Fruit fly (Drosophila melanogaster) whole organism, embryonic: ENCODE results near the gene Nse4.

Source experiments
- CG1024 ChIP-seq: fragments of 200-800 bp; sonication (Bioruptor generic); IDR thresholded peaks from 2 replicates; pipeline ENCODE4 v1.3.6; 2022; ENCODE audit warnings: missing biosample characterization, missing genetic modification characterization
- CG11696 ChIP-seq: fragments of 200-800 bp; sonication (Bioruptor generic); IDR thresholded peaks from 2 replicates; pipeline ENCODE4 v1.3.6; 2022; ENCODE audit warnings: missing biosample characterization, missing genetic modification characterization
- CG1233 ChIP-seq: fragments of 200-800 bp; sonication (Bioruptor generic); optimal IDR thresholded peaks from 4 replicates; lab custom pipeline; 2018; ENCODE audit warnings: missing biosample characterization, mild to moderate bottlenecking, missing genetic modification characterization
- CG14050 ChIP-seq: fragments of 200-800 bp; sonication (Bioruptor generic); IDR thresholded peaks from 3 replicates; pipeline ENCODE4 v1.3.6; 2022; ENCODE audit warnings: missing biosample characterization, missing genetic modification characterization
- CG14441 ChIP-seq: fragments of 200-800 bp; sonication (Bioruptor generic); IDR thresholded peaks from 2 replicates; pipeline ENCODE4 v1.3.6; 2022; ENCODE audit warnings: missing biosample characterization, missing genetic modification characterization
- CG14965 ChIP-seq: fragments of 200-800 bp; sonication (Bioruptor generic); optimal IDR thresholded peaks from 2 replicates; lab custom pipeline; 2016; ENCODE audit warnings: missing biosample characterization, missing genetic modification characterization, borderline replicate concordance
- CG1602 ChIP-seq: fragments of 200-800 bp; sonication (Bioruptor generic); optimal IDR thresholded peaks from 3 replicates; lab custom pipeline; 2016; ENCODE audit warnings: missing biosample characterization, missing genetic modification characterization
- CG17385 ChIP-seq: fragments of 200-800 bp; sonication (Bioruptor generic); optimal IDR thresholded peaks from 3 replicates; lab custom pipeline; 2018; ENCODE audit warnings: missing biosample characterization, mild to moderate bottlenecking, missing genetic modification characterization
- CG17802 ChIP-seq: fragments of 200-800 bp; sonication (Bioruptor generic); optimal IDR thresholded peaks from 2 replicates; lab custom pipeline; 2018; ENCODE audit warnings: missing biosample characterization, mild to moderate bottlenecking, missing genetic modification characterization, moderate library complexity
- CG18262 ChIP-seq: fragments of 200-800 bp; optimal IDR thresholded peaks from 3 replicates; lab custom pipeline; 2019; ENCODE audit warnings: missing biosample characterization, mild to moderate bottlenecking, missing genetic modification characterization, moderate library complexity
- CG2875 ChIP-seq: fragments of 200-800 bp; sonication (Bioruptor generic); optimal IDR thresholded peaks from 2 replicates; lab custom pipeline; 2017; ENCODE audit warnings: missing biosample characterization, mild to moderate bottlenecking, missing genetic modification characterization, missing genetic modification reagents
- CG30403 ChIP-seq: fragments of 200-800 bp; sonication (Bioruptor generic); optimal IDR thresholded peaks from 3 replicates; lab custom pipeline; 2016; ENCODE audit warnings: missing biosample characterization, missing genetic modification characterization
- CG4820 ChIP-seq: fragments of 200-800 bp; sonication (Bioruptor generic); optimal IDR thresholded peaks from 3 replicates; lab custom pipeline; 2016; ENCODE audit warnings: missing biosample characterization, missing genetic modification characterization
- CG4854 ChIP-seq: fragments of 200-800 bp; sonication (Bioruptor generic); optimal IDR thresholded peaks from 2 replicates; lab custom pipeline; 2016; ENCODE audit warnings: missing biosample characterization, missing genetic modification characterization, inconsistent platforms
- CG6854 ChIP-seq: fragments of 200-800 bp; sonication (Bioruptor generic); optimal IDR thresholded peaks from 3 replicates; lab custom pipeline; 2017; ENCODE audit warnings: missing biosample characterization, mild to moderate bottlenecking, missing genetic modification characterization
- Dfd ChIP-seq, 2 experiments: fragments of >200 bp; optimal IDR thresholded peaks; 2 replicates each; lab custom pipeline; 2017; ENCODE audit warnings: missing biosample characterization in 2 of 2, missing genetic modification characterization in 2 of 2
- E2f1 ChIP-seq: fragments of 200-800 bp; sonication (Bioruptor generic); IDR thresholded peaks from 2 replicates; pipeline ENCODE4 v1.3.6; 2022; ENCODE audit warnings: missing biosample characterization, missing genetic modification characterization
- Ets97D ChIP-seq: fragments of 200-800 bp; sonication (Bioruptor generic); optimal IDR thresholded peaks from 3 replicates; lab custom pipeline; 2016; ENCODE audit warnings: missing biosample characterization, missing genetic modification characterization
- HmgD ChIP-seq: fragments of 200-800 bp; sonication (Bioruptor generic); optimal IDR thresholded peaks from 3 replicates; lab custom pipeline; 2016; ENCODE audit warnings: missing biosample characterization, missing genetic modification characterization
- MBD-R2 ChIP-seq: fragments of 200-800 bp; sonication (Bioruptor generic); IDR thresholded peaks from 2 replicates; pipeline ENCODE4 v1.3.6; 2022; ENCODE audit warnings: missing biosample characterization, missing genetic modification characterization
- Med ChIP-seq: fragments of 200-800 bp; sonication (Bioruptor generic); peaks from one replicate; lab custom pipeline; 2016; ENCODE audit warnings: missing biosample characterization, missing genetic modification characterization, mild to moderate bottlenecking, inconsistent platforms, moderate library complexity
- NC2β ChIP-seq: fragments of 200-800 bp; sonication (Bioruptor generic); optimal IDR thresholded peaks from 2 replicates; lab custom pipeline; 2016; ENCODE audit warnings: missing biosample characterization, missing genetic modification characterization
- Opbp ChIP-seq: fragments of 200-800 bp; sonication (Bioruptor generic); IDR thresholded peaks from 3 replicates; pipeline ENCODE4 v1.3.6; 2022; ENCODE audit warnings: missing biosample characterization, missing genetic modification characterization; ENCODE audit not compliant: partially characterized antibody
- PHDP ChIP-seq: fragments of 200-800 bp; sonication (Bioruptor generic); optimal IDR thresholded peaks from 3 replicates; lab custom pipeline; 2018; ENCODE audit warnings: missing biosample characterization, mild to moderate bottlenecking, missing genetic modification characterization, moderate library complexity
- Sox102F ChIP-seq: fragments of 200-800 bp; sonication (Bioruptor generic); optimal IDR thresholded peaks from 2 replicates; lab custom pipeline; 2018; ENCODE audit warnings: missing biosample characterization, mild to moderate bottlenecking, missing genetic modification characterization, moderate library complexity
- Spps ChIP-seq: fragments of 200-800 bp; sonication (Bioruptor generic); optimal IDR thresholded peaks from 2 replicates; lab custom pipeline; 2018; ENCODE audit warnings: missing biosample characterization, mild to moderate bottlenecking, missing genetic modification characterization
- YL-1 ChIP-seq: fragments of 200-800 bp; sonication (Bioruptor generic); optimal IDR thresholded peaks from 3 replicates; lab custom pipeline; 2017; ENCODE audit warnings: missing biosample characterization, mild to moderate bottlenecking, missing genetic modification characterization
- abd-A ChIP-seq: fragments of 200-800 bp; sonication (Bioruptor generic); optimal IDR thresholded peaks from 3 replicates; lab custom pipeline; 2019; ENCODE audit warnings: missing biosample characterization, mild to moderate bottlenecking, missing genetic modification characterization, moderate library complexity
- ac ChIP-seq: fragments of 200-800 bp; sonication (Bioruptor generic); optimal IDR thresholded peaks from 3 replicates; lab custom pipeline; 2017; ENCODE audit warnings: missing biosample characterization, mild to moderate bottlenecking, missing genetic modification characterization
- cas ChIP-seq: fragments of 200-800 bp; sonication (Bioruptor generic); IDR thresholded peaks from 2 replicates; pipeline ENCODE4 v1.3.6; 2022; ENCODE audit warnings: missing biosample characterization, missing genetic modification characterization
- dan ChIP-seq: fragments of 200-800 bp; sonication (Bioruptor generic); IDR thresholded peaks from 2 replicates; pipeline ENCODE4 v1.3.6; 2022; ENCODE audit warnings: missing biosample characterization, missing genetic modification characterization
- emc ChIP-seq: fragments of 200-800 bp; sonication (Bioruptor generic); optimal IDR thresholded peaks from 2 replicates; lab custom pipeline; 2016; ENCODE audit warnings: missing biosample characterization, missing genetic modification characterization
- ewg ChIP-seq: fragments of 200-800 bp; sonication (Bioruptor generic); optimal IDR thresholded peaks from 3 replicates; lab custom pipeline; 2017; ENCODE audit warnings: mild to moderate bottlenecking, missing biosample characterization, missing genetic modification reagents, missing genetic modification characterization
- fd64A ChIP-seq: fragments of 200-800 bp; sonication (Bioruptor generic); optimal IDR thresholded peaks from 3 replicates; lab custom pipeline; 2018; ENCODE audit warnings: missing biosample characterization, mild to moderate bottlenecking, missing genetic modification characterization
- jigr1 ChIP-seq: fragments of 200-800 bp; sonication (Bioruptor generic); IDR thresholded peaks from 3 replicates; pipeline ENCODE4 v1.3.6; 2022; ENCODE audit warnings: missing biosample characterization, missing genetic modification characterization
- jing ChIP-seq: fragments of 200-800 bp; sonication (Bioruptor generic); optimal IDR thresholded peaks from 2 replicates; lab custom pipeline; 2018; ENCODE audit warnings: missing biosample characterization, mild to moderate bottlenecking, missing genetic modification characterization
- kah ChIP-seq: fragments of 200-800 bp; sonication (Bioruptor generic); optimal IDR thresholded peaks from 2 replicates; lab custom pipeline; 2018; ENCODE audit warnings: missing biosample characterization, mild to moderate bottlenecking, missing genetic modification characterization
- lab ChIP-seq: fragments of 200-800 bp; sonication (Bioruptor generic); optimal IDR thresholded peaks from 3 replicates; lab custom pipeline; 2017; ENCODE audit warnings: missing biosample characterization, missing genetic modification characterization, mild to moderate bottlenecking, moderate library complexity, missing genetic modification reagents
- lov ChIP-seq, 2 experiments: fragments of 200-800 bp in 1 of 2; fragments of >200 bp in 1 of 2; sonication (Bioruptor generic) in 1 of 2; IDR thresholded peaks in 1 of 2; optimal IDR thresholded peaks in 1 of 2; 2 replicates in 1 of 2; 3 replicates in 1 of 2; pipeline versions ENCODE4 v1.3.6 to Lab custom; 2017 to 2022; ENCODE audit warnings: missing biosample characterization in 1 of 2, missing genetic modification characterization in 1 of 2
- luna ChIP-seq: fragments of 200-800 bp; sonication (Bioruptor generic); optimal IDR thresholded peaks from 2 replicates; lab custom pipeline; 2016; ENCODE audit warnings: missing biosample characterization, missing genetic modification characterization
- nerfin-1 ChIP-seq: fragments of 200-800 bp; sonication (Bioruptor generic); optimal IDR thresholded peaks from 3 replicates; lab custom pipeline; 2019; ENCODE audit warnings: missing biosample characterization, mild to moderate bottlenecking, missing genetic modification characterization, moderate library complexity
- org-1 ChIP-seq: fragments of 200-800 bp; sonication (Bioruptor generic); optimal IDR thresholded peaks from 2 replicates; lab custom pipeline; 2017; ENCODE audit warnings: missing biosample characterization, missing genetic modification characterization
- phol ChIP-seq: fragments of 200-800 bp; sonication (Bioruptor generic); optimal IDR thresholded peaks from 3 replicates; lab custom pipeline; 2018; ENCODE audit warnings: missing biosample characterization, mild to moderate bottlenecking, missing genetic modification characterization, moderate library complexity
- row ChIP-seq: fragments of 200-800 bp; sonication (Bioruptor generic); IDR thresholded peaks from 3 replicates; pipeline ENCODE4 v1.3.6; 2022; ENCODE audit warnings: missing biosample characterization, missing genetic modification characterization
- run ChIP-seq: fragments of 200-800 bp; sonication (Bioruptor generic); optimal IDR thresholded peaks from 3 replicates; lab custom pipeline; 2018; ENCODE audit warnings: missing biosample characterization, mild to moderate bottlenecking, missing genetic modification characterization
- shn ChIP-seq: fragments of 200-800 bp; sonication (Bioruptor generic); optimal IDR thresholded peaks from 3 replicates; lab custom pipeline; 2016; ENCODE audit warnings: missing biosample characterization, missing genetic modification characterization
- trem ChIP-seq: fragments of 200-800 bp; optimal IDR thresholded peaks from 3 replicates; lab custom pipeline; 2019; ENCODE audit warnings: missing biosample characterization, mild to moderate bottlenecking, missing genetic modification characterization, moderate library complexity
- ttk ChIP-seq: fragments of 200-800 bp; sonication (Bioruptor generic); IDR thresholded peaks from 2 replicates; pipeline ENCODE4 v2.1.2; 2022; ENCODE audit warnings: missing biosample characterization, missing genetic modification characterization
- vvl ChIP-seq: fragments of 200-800 bp; sonication (Bioruptor generic); IDR thresholded peaks from 2 replicates; pipeline ENCODE4 v1.3.6; 2022; ENCODE audit warnings: missing biosample characterization, missing genetic modification characterization

The Nse4 gene

DNA sequence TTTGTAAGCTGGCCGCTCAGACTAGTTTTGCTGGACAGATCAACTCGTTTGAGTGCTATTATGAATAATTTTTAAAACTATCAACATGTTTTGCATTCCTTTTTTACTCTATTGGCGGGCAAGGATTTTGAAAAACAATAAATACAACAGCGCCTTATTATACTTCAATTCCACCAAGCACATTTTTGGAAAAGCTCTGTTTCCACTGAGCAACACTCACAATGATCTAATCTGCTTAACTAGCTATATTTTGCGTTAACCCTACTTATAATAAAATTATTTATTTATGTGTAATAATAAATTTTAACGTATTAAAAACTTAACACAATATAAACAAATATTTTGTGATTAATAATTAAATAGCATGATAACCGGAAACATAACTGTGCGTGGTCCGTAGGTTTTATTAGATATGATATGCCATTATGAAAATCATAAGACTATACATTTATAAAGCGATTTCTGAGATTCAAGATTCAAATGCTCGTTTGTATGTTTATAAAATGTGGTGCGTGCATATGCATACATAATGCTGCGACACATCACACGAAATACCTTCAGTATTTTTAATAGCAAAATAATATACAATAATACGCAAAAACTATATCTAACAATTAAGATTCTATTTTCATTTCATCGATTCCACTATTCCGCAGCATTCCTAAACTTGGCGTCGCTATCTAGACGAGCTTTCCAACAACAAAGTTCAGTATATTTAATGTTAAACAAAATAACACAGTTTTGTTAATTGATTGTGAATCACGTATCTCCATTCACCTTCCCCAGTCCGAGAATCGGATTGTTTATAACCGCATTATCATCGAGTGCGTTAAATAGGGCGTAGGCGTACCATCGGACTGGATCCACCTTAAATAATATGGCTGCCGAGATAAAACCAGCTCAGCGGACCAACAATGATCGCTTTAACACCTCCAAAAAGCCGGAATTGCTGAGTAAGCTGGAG lies 16.3 kb upstream of the Nse4 start, which contains the start of the genes pie and Wdfy2 (continued):
- TF ChIP-seq run (tag; lab: Kevin White, UChicago) (no peak), row (peak; percentile 77), CG17802 (tag; lab: Kevin White, UChicago) (peak; percentile 92), fd64A (GFP tag; lab: Kevin White, UChicago) (no peak), E2f1 (GFP tag; lab: Robert Waterston, UW) (no peak), CG14050 (no peak), lov (optimal IDR thresholded peaks at IDR 0.05; lab: Kevin White, UChicago) (no peak), lov (GFP tag; IDR thresholded peaks at IDR 0.05; lab: Robert Waterston, UW) (no peak), CG14441 (no peak), CG1233 (GFP tag; lab: Kevin White, UChicago) (no peak), CG4854 (GFP tag; lab: Kevin White, UChicago) (no peak), CG14965 (GFP tag; lab: Kevin White, UChicago) (no peak), kah (GFP tag; lab: Kevin White, UChicago) (no peak), ttk (no peak), trem (tag; lab: Kevin White, UChicago) (peak; percentile 4), ac (no peak), CG17385 (GFP tag; lab: Kevin White, UChicago) (no peak), phol (peak; percentile 39), abd-A (tag; lab: Kevin White, UChicago) (no peak), CG1602 (GFP tag; lab: Kevin White, UChicago) (no peak), ewg (GFP tag; lab: Kevin White, UChicago) (no peak), CG1024 (GFP tag; lab: Robert Waterston, UW) (peak; percentile 89), CG4820 (no peak), YL-1 (peak; percentile 19), CG2875 (no peak), CG6854 (GFP tag; lab: Kevin White, UChicago) (no peak), cas (GFP tag; lab: Robert Waterston, UW) (no peak), CG30403 (GFP tag; lab: Kevin White, UChicago) (no peak), jigr1 (GFP tag; lab: Robert Waterston, UW) (no peak), emc (no peak), jing (GFP tag; lab: Kevin White, UChicago) (no peak), Ets97D (GFP tag; lab: Kevin White, UChicago) (no peak), HmgD (GFP tag; lab: Kevin White, UChicago) (no peak), NC2β (GFP tag; lab: Kevin White, UChicago) (no peak), lab (GFP tag; lab: Kevin White, UChicago) (no peak), Med (GFP tag; lab: Kevin White, UChicago) (peak; percentile 65), org-1 (no peak), shn (GFP tag; lab: Kevin White, UChicago) (no peak), CG11696 (GFP tag; lab: Robert Waterston, UW) (no peak), Sox102F (no peak), Spps (tag; lab: Kevin White, UChicago) (no peak), Dfd (GFP tag; optimal IDR thresholded peaks at IDR 0.05; lab: Kevin White, UChicago) (peak in 1 of 2 experiments; percentile 66), vvl (GFP tag; lab: Robert Waterston, UW) (peak; percentile 12; the same call in 1 of the 2 replicates), MBD-R2 (GFP tag; lab: Robert Waterston, UW) (peak; percentile 40; the same call in 1 of the 2 replicates), Opbp (GFP tag; lab: Robert Waterston, UW) (no peak), nerfin-1 (peak; percentile 2), PHDP (tag; lab: Kevin White, UChicago) (no peak), luna (GFP tag; lab: Kevin White, UChicago) (no peak), CG18262 (tag; lab: Kevin White, UChicago) (peak; percentile 31), dan (GFP tag; lab: Robert Waterston, UW) (no peak)
